Worm (Caenorhabditis elegans): ENCODE measurements around the gene nspc-16.

Gene nspc-16

ce11 chrX:14539468-14539867 is 16.1 kb downstream of the nspc-16 start (continued):
- no peak for TF ChIP-seq nfya-1 (tag; optimal IDR thresholded peaks at IDR 0.05; ENCODE audit: borderline replicate concordance, insufficient read depth)
- TF ChIP-seq lsl-1 (GFP tag; optimal IDR thresholded peaks at IDR 0.05), result no peak
- no peak for TF ChIP-seq F57A8.1 (GFP tag; optimal IDR thresholded peaks at IDR 0.05)
- TF ChIP-seq attf-5 (GFP tag; optimal IDR thresholded peaks at IDR 0.05), result no peak
- no peak for TF ChIP-seq attf-6 (GFP tag; IDR thresholded peaks at IDR 0.05)
- peak; percentile 26 to 67 for TF ChIP-seq let-607 (tag; optimal IDR thresholded peaks at IDR 0.05)
- TF ChIP-seq B0019.2 (GFP tag; conservative IDR thresholded peaks at IDR 0.05), result no peak
- no peak for TF ChIP-seq bed-1 (GFP tag; IDR thresholded peaks at IDR 0.05)
- TF ChIP-seq hrde-1 (tag; optimal IDR thresholded peaks at IDR 0.05; ENCODE audit: borderline replicate concordance), result no peak
- no peak for TF ChIP-seq ztf-25 (GFP tag; IDR thresholded peaks at IDR 0.05)
- TF ChIP-seq F10E7.11 (tag; optimal IDR thresholded peaks at IDR 0.05), result no peak
- no peak for TF ChIP-seq B0035.1 (tag; optimal IDR thresholded peaks at IDR 0.05)
- peak; percentile 10 for TF ChIP-seq ets-4 (GFP tag; optimal IDR thresholded peaks at IDR 0.05)
- TF ChIP-seq Y53F4B.3 (GFP tag; IDR thresholded peaks at IDR 0.05), result no peak
- no peak for TF ChIP-seq Y53G8AR.9 (GFP tag; conservative IDR thresholded peaks at IDR 0.05)
- TF ChIP-seq dpl-1 (GFP tag; optimal IDR thresholded peaks at IDR 0.05), result no peak
- TF ChIP-seq snpc-1.3 (tag; optimal IDR thresholded peaks at IDR 0.05; ENCODE audit: insufficient read depth), result no peak
- TF ChIP-seq tbp1 (GFP tag; optimal IDR thresholded peaks at IDR 0.05), result peak; percentile 1
- TF ChIP-seq madf-3 (GFP tag; IDR thresholded peaks at IDR 0.05), result no peak
- TF ChIP-seq hlh-26 (GFP tag; conservative IDR thresholded peaks at IDR 0.05), result no peak
- no peak for TF ChIP-seq ztf-28 (GFP tag; IDR thresholded peaks at IDR 0.05)
- peak; percentile 37 for TF ChIP-seq ztf-22 (GFP tag; optimal IDR thresholded peaks at IDR 0.05)
- no peak for TF ChIP-seq hmg-1.2 (GFP tag; IDR thresholded peaks at IDR 0.05)
- TF ChIP-seq F49E8.2 (tag; optimal IDR thresholded peaks at IDR 0.05; ENCODE audit: insufficient read depth), result no peak
- no peak for TF ChIP-seq unc-130 (GFP tag; optimal IDR thresholded peaks at IDR 0.05)
- TF ChIP-seq mxl-1 (tag; optimal IDR thresholded peaks at IDR 0.05), result no peak
- no peak for TF ChIP-seq tbx-9 (tag; optimal IDR thresholded peaks at IDR 0.05; ENCODE audit: borderline replicate concordance)
- TF ChIP-seq ceh-27 (GFP tag; optimal IDR thresholded peaks at IDR 0.05), result no peak
- peak; percentile 28 for TF ChIP-seq madf-10 (tag; optimal IDR thresholded peaks at IDR 0.05)
- TF ChIP-seq ceh-79 (tag; optimal IDR thresholded peaks at IDR 0.05), result no peak
- TF ChIP-seq cebp-1 (GFP tag; IDR thresholded peaks at IDR 0.05), result peak; percentile 16; the same call in 1 of the 2 replicates
- no peak for TF ChIP-seq cebp-1 (tag; optimal IDR thresholded peaks at IDR 0.05)
- TF ChIP-seq fkh-3 (tag; optimal IDR thresholded peaks at IDR 0.05), result no peak
- TF ChIP-seq ztf-3 (GFP tag; optimal IDR thresholded peaks at IDR 0.05), result no peak
- TF ChIP-seq nfya-2 (GFP tag; IDR thresholded peaks at IDR 0.05), result no peak
- no peak for TF ChIP-seq ztf-6 (GFP tag; IDR thresholded peaks at IDR 0.05)
- no peak for TF ChIP-seq xnd-1 (tag; optimal IDR thresholded peaks at IDR 0.05)
- no peak for TF ChIP-seq ekl-4 (GFP tag; IDR thresholded peaks at IDR 0.05)
- TF ChIP-seq hsf-1 (GFP tag; IDR thresholded peaks at IDR 0.05), result no peak
- TF ChIP-seq K11D2.4 (GFP tag; IDR thresholded peaks at IDR 0.05), result no peak

ce11 chrX:14541992-14542391 is 18.6 kb downstream of the nspc-16 start, which contains the start of gene fbxa-81:
Gene fbxa-81 (minus strand): TSS chrX:14542092.
- TF ChIP-seq F57A8.1 (GFP tag; optimal IDR thresholded peaks at IDR 0.05) (no peak), F22D6.2 (tag; optimal IDR thresholded peaks at IDR 0.05) (no peak), bed-2 (GFP tag; IDR thresholded peaks at IDR 0.05) (no peak), ztf-3 (GFP tag; optimal IDR thresholded peaks at IDR 0.05) (no peak), madf-6 (GFP tag; IDR thresholded peaks at IDR 0.05) (no peak), lin-35 (GFP tag; optimal IDR thresholded peaks at IDR 0.05) (no peak), ekl-4 (GFP tag; IDR thresholded peaks at IDR 0.05) (no peak), lsy-27 (tag; optimal IDR thresholded peaks at IDR 0.05; ENCODE audit: borderline replicate concordance, insufficient read depth) (no peak)

All from whole organism, young adult.